Worm (Caenorhabditis elegans): ENCODE data around the gene C23H3.9.

DNA sequence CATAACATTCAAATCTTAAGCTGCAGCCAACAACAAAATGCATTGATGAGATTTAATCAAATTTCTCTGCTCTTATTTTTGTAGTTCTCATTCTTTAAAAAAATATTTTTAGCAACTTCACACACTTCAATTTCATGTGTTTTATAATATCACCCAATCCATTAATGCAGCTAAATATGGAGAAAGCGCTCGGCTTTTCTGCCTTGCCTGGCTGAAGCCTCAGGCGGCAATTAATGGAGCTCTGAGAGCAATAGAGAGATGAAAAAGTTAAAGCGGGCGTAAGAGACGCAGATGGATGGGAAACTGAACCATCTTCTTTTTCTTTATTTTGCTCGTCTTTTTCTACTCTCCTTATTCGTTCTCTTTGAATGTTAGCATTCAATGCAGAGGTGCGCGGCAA, 28.6 kb upstream of the C23H3.9 start:
- no peak for TF ChIP-seq nhr-77 (tag; optimal IDR thresholded peaks at IDR 0.05)
- TF ChIP-seq dmd-4 (tag; optimal IDR thresholded peaks at IDR 0.05) = no peak
- no peak for TF ChIP-seq nhr-237 (tag; optimal IDR thresholded peaks at IDR 0.05)
- no peak for TF ChIP-seq sma-3 (GFP tag; optimal IDR thresholded peaks at IDR 0.05)
- TF ChIP-seq lin-13 (GFP tag; optimal IDR thresholded peaks at IDR 0.05) = no peak
- no peak for TF ChIP-seq unc-62 (GFP tag; optimal IDR thresholded peaks at IDR 0.05)
